Fruit fly (Drosophila melanogaster): ENCODE data around the gene CG8003.

The CG8003 gene

DNA sequence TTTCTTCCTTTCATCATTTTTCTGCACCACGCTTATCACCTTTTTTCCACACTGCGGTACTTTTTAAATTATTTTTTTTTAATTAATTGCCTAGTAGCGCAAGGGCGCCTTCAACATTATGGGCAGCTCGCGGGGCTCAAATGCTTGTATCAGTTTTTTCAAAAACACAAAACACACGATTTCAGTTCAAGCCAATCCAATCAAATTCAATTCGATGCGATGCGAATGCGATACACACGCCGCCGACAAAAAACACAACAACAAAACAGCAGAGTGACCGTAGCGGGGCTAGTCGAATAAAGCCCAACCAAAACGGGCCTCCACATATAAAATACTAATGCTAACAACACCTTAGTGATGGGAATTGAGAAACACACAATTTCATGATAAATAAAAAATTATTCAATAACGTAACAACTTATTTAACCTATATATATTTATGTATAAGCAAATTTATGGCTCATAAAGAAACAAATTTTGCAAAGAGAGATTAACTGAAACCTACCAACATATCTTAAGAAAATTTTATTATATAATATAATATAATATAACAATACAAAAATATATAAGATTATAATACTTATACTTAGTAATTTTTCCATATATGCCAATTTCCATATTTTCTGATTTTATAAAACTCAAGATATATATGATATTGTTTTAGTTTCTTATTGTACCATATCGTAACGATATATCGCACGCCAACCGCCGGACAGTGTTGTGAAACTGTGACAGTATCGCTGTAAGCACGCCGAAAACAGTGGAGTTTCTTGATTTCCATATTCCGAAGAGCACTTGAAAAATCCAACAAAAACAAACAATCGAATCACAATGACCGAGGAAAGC is at the start of gene CG8003, which contains the start of gene CG32066:
CG8003 (plus strand) TSS at position 732 of the 846 bp plus-strand sequence.
CG32066 (minus strand) TSS at position 270 of the 846 bp plus-strand sequence.
- TF ChIP-seq noc (tag; optimal IDR thresholded peaks at IDR 0.05), result no peak

DNA sequence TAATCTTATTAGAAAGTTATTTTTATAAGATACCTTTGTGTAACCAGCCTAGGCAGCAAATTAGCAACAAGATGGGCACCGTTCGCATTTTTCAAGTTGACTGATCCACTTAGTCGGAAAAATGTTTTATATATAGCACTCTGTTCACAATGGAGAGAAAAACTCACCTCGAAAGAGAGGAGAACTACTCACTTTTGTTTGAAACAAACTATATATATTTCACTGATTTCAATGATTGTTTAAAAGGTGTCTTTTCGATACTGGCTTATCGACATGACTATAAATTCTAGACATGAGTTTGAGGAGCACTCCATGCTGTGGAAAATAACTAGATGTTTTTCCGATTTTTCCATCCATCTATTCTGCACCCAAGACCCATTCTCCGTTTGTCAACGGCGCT is 37.8 kb upstream of the CG8003 start, which contains the start of gene CG42521:
CG42521 (minus strand) TSS at position 101 of the 400 bp plus-strand sequence.
- TF ChIP-seq noc (tag; optimal IDR thresholded peaks at IDR 0.05), result no peak

DNA sequence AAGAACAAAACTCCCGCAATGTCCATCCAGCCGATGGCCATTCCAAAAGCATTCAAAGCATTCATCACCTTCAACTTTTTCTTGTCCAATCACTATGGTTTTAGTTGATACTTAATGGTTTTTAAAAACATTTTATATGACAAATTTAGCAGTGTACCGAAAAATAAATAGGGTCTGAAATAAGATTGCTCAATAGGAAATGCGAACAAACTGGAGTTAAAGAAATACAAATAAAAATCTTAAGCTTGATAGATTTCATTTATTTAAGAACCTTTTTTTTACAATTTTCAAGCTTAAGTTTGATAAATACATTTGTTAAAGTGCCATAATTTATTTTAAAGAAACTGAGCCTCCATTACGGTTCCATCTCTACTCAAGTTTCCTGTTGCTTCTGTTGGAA is 35.8 kb upstream of the CG8003 start, which contains the start of gene CG43127:
CG43127 (minus strand) TSS at position 101 of the 400 bp plus-strand sequence.
- no peak for TF ChIP-seq noc (tag; optimal IDR thresholded peaks at IDR 0.05)

DNA sequence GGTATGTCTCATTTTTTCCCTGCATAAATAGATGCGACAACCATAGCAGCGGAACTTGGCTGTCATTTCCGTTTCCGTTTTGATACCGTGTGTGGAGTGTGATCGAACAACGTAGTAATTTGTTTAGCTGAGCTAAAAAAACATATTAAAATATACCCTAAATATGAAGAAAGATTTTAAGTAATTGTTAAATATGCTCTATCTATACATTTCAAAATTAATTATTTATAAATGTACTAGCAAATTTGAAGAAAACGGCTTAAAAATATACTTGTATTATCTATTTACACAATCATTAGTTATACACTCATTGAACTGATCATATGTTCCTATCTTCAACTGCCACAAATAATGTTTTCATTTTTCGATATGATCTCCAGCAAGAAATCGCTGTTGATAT is 35.1 kb upstream of the CG8003 start, which contains the start of gene CG34238:
CG34238 (plus strand) TSS at position 301 of the 400 bp plus-strand sequence.
- no peak for TF ChIP-seq noc (tag; optimal IDR thresholded peaks at IDR 0.05)

DNA sequence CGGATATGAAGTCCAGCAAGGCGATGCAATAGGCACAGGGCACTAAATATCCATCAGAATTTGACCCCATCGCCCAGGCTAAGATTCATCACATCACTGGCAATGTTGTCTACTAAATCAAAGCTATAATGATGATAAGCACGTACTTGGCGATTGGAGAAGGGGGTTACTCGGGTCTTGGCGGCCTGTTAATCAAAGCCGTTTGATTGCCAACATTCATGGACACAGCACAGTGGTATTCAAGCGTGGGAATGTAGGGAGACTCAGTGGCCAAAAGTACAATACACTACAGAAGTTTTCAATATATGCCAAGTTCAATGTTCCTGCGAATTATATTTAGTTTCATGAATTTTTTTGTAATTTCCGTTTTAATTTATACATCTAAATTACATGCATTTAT is 32.9 kb upstream of the CG8003 start, which contains the start of gene CG14151:
CG14151 (minus strand) TSS at position 101 of the 400 bp plus-strand sequence.
- TF ChIP-seq noc (tag; optimal IDR thresholded peaks at IDR 0.05), result no peak

DNA sequence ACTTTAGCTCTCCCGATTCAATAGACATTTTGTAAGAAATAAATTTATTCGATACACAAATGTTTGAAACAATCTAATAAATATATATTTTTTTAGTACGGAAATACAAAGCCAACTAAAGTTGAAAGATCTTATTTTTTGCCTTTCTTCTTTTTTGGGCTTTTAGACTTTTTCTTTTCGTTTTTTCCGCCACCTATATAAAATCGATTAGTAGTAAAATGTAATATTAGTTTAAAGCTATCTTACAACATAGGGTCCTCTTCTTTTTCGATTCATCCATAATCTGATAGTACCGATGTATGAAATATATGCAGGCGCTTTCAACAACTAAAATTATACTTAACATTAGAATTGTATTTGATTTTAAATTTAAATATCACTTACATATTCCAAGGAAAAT is 31.3 kb upstream of the CG8003 start, which contains the start of gene CG42536:
CG42536 (minus strand) TSS at position 101 of the 400 bp plus-strand sequence.
- no peak for TF ChIP-seq noc (tag; optimal IDR thresholded peaks at IDR 0.05)

DNA sequence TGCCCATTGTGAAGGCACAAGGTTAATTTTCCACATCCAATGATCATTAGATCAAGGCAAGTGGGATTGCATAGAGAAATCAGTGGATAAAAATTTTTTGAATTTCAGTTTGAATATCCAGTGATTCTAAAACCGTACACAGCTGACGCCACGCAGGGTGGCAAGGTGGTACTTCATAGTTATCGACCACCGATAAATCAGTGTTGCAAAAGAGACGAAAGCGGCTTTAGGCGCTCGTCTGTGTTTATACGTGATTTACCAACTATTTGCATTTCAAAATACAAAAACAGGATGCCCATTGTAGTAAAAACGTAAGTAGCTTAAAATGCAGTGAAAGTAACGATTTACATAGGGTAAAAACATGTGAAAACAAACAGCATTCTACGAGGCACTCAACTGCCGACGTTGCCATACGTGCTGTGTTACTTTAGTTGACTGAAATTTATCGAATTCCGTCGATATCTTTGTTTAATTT is 30.4 kb upstream of the CG8003 start, which contains the start of the genes CG42535, CG34001 and hay:
CG42535 (minus strand) TSS at position 51 of the 475 bp plus-strand sequence.
CG34001 (plus strand) TSS at position 195 of the 475 bp plus-strand sequence.
hay (plus strand) TSS at position 195 of the 475 bp plus-strand sequence.
- no peak for TF ChIP-seq noc (tag; optimal IDR thresholded peaks at IDR 0.05)

DNA sequence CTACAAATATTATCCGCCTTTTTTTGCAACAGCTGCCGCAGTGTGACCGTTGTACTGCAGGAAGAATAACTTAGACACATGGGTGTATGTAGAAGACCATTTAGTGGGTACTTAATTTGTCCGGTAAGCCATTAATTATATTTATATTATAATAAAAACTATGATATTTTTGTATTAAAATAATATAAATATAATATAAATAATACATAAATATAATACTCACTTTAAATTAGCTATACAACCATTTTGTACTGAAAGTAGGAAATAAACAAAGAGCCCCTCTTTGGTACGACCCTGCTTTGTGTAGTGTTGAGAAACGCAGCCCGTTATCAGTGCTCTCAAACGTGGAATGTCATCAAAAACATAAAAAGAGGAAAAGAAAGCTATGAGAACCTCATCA is 23.5 kb upstream of the CG8003 start, which contains the start of gene Cnep1r2:
Cnep1r2 (plus strand) TSS at position 328 of the 400 bp plus-strand sequence.
- TF ChIP-seq noc (tag; optimal IDR thresholded peaks at IDR 0.05), result peak; percentile 94

DNA sequence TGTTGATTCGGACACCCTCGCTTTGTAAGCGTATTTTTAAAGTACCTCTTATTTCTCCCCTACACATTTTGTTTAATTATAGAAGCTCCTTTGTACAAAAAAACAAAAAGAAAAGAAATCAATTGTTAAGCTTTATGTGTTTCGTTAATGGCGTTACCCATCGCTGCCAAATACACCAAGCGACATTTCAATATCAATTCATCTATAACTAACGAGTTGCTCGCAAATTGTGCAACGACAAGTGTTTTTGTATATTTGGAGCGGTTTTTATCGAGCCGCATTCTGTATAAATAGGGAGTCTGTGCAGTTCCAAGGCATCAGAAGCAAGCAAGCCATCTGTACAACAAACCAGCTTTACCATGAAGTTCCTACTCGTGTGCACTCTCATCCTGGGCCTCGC is 21.8 kb upstream of the CG8003 start, which contains the start of gene CG18628:
CG18628 (plus strand) TSS at position 301 of the 400 bp plus-strand sequence.
- TF ChIP-seq noc (tag; optimal IDR thresholded peaks at IDR 0.05), result no peak

DNA sequence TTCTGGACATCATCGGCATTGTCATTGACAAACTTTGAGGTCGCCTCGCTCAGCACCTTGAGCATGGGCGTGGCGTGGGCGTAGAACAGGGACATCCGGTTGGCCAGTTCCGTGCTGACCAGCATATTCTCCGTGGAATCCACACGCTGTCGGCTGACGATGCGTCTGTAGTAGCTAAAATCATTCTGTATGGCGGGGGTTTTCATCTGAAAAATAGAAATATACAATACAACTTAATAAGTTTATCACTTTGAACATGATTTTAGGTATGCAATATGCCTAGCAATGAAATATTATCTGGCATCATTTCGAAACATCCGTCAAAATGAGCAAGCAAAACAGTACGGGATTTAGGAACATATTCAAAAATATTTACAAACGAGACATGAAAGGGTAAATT is 19.7 kb upstream of the CG8003 start, which contains the start of gene CG14154:
CG14154 (plus strand) TSS at position 301 of the 400 bp plus-strand sequence.
- TF ChIP-seq noc (tag; optimal IDR thresholded peaks at IDR 0.05), result no peak

DNA sequence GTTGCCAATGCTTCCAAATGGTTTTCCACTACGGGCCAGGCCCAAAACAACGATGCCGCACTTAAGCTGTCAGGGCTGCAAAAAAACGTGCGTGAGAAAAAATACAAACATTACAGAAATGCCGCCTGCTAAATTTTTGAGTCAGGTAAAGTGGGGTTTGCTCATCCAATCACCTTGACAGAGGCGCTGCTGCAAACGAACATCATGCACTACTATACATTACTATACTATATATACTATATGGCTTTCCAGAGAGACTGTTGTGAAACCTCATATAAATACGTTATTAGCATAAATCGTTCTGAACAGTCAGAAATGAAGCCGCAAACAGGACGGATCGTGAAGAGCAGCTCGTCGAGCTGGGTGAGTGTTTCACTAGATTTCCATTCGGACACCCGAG is 18.0 kb upstream of the CG8003 start, which contains the start of gene CG14153:
CG14153 (plus strand) TSS at position 301 of the 400 bp plus-strand sequence.
- TF ChIP-seq noc (tag; optimal IDR thresholded peaks at IDR 0.05), result no peak

DNA sequence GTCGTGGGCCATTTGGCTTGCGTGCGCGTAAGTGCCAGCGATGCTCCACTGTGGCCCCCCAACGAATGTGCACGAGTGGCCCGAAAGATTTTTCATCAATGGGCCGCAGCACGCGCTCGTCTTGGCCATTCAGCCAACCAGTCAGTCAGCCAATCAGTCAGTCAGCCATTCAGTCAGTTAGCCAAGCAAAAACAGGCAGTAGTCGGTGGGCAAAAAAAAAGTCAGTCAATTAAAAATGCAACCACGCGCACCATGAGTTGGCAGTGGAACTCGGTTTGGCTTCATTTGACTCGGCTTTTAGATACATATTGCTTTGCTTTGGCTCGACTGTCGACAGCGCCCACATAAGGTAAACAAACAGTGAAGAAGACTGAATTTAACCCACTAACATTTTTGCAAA is 15.3 kb upstream of the CG8003 start:
- no peak for TF ChIP-seq noc (tag; optimal IDR thresholded peaks at IDR 0.05)

DNA sequence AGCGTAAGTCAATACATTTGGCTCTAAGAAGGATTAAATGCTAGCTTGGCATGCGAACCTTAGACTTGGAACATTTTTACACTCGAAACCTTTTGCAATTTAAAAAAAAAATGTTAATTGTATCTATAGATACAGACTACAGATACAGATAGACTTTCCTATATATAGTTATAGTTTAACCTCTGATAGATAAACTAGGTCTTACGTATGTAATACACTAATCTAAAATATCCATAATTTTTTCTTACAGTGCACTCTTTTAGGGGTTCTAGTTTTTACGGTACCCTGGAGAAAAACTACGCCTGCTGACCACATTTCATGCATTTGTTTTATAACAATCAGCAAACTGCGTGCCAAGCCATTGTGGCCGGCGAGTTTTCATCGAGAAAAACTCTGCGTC is 14.1 kb upstream of the CG8003 start:
- no peak for TF ChIP-seq noc (tag; optimal IDR thresholded peaks at IDR 0.05)

DNA sequence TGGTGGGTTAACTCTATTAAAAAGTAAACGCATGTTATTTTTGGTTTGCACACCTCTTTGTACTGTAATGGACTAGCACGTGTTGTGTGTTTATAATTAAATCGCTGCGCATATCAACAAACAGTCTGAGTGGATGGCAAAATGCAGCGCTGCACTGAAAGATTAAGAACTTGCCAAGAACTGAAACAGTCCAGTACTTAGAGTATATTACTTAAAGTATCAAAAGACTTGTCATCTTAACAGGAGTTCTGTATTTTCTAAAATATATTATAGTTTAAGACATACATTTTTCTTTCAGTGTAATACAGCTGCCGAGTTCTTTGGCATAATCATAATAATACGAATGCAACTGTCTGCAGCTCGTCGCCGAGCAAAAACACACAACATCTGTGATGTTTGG is 12.8 kb upstream of the CG8003 start:
- no peak for TF ChIP-seq noc (tag; optimal IDR thresholded peaks at IDR 0.05)

DNA sequence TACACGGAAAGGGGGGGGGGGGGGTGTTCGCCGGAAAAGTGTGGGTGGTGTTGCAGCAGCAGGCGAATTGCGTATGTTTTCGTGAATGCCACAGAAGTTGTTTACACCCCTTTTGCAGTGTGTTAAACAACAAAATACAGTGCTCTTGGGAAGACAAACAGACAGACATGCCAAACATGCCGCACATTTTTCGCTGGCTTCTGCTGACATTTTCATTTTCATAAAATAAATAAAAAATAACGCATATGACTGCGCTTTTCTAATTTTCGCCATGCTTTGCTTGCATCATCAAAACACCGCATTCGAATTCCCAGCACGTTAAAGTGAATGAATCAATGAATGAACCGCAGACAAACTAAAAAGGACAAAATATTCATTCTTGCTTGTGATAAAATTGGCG is 10.0 kb upstream of the CG8003 start:
- TF ChIP-seq noc (tag; optimal IDR thresholded peaks at IDR 0.05), result no peak

DNA sequence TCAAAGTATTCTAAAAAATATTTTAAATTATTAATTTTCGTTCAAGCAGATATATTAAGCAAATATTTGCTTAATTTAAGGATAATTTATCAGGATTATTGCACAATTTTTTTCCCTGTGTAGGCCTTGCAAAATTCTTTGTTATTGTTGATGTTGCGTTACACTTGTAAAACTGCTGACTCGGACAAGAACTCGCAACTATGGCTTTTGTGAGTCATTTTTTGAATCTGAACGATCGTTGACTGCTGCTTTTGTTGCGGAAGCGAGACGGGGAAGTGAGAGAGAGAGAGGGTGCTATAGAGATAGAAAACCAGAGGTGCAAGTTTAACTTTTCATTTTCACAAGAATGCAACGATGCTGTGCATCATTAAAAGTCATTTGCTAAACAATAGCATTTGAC is 8.8 kb upstream of the CG8003 start:
- TF ChIP-seq noc (tag; optimal IDR thresholded peaks at IDR 0.05), result no peak
